Worm (Caenorhabditis elegans) whole organism, mixed stage, embryonic: ENCODE data around the gene atgp-2.

Experiments used
- M03D4.4 ChIP-seq: sonication (generic microtip); optimal IDR thresholded peaks from 2 replicates; lab custom pipeline; 2017; ENCODE audit warnings: mild to moderate bottlenecking, missing genetic modification characterization, missing compliant biosample characterization
- bed-3 ChIP-seq: fragments of 200-800 bp; sonication (Bioruptor generic); optimal IDR thresholded peaks from 3 replicates; lab custom pipeline; 2018; ENCODE audit warnings: mild to moderate bottlenecking, missing genetic modification characterization, moderate library complexity, missing compliant biosample characterization
- blmp-1 ChIP-seq: fragments of 150-350 bp; optimal IDR thresholded peaks from 2 replicates; lab custom pipeline; 2014; ENCODE audit warnings: missing biosample characterization, missing genetic modification characterization
- ceh-39 ChIP-seq: fragments of 150-350 bp; optimal IDR thresholded peaks from 2 replicates; lab custom pipeline; 2014; ENCODE audit warnings: missing biosample characterization, missing genetic modification characterization
- ceh-43 ChIP-seq: fragments of 200-800 bp; sonication (Bioruptor generic); optimal IDR thresholded peaks from 2 replicates; lab custom pipeline; 2018; ENCODE audit warnings: mild to moderate bottlenecking, missing genetic modification characterization, moderate library complexity, missing compliant biosample characterization
- ceh-83 ChIP-seq: fragments of 200-800 bp; sonication (Bioruptor generic); optimal IDR thresholded peaks from 2 replicates; lab custom pipeline; 2018; ENCODE audit warnings: mild to moderate bottlenecking, missing genetic modification characterization, missing compliant biosample characterization
- ces-1 ChIP-seq: fragments of 150-350 bp; optimal IDR thresholded peaks from 2 replicates; lab custom pipeline; 2014; ENCODE audit warnings: missing biosample characterization, missing genetic modification reagents, missing genetic modification characterization
- cnd-1 ChIP-seq: fragments of 200-800 bp; sonication (Bioruptor generic); optimal IDR thresholded peaks from 2 replicates; lab custom pipeline; 2018; ENCODE audit warnings: mild to moderate bottlenecking, missing genetic modification characterization, missing compliant biosample characterization
- drap-1 ChIP-seq: fragments of 200-800 bp; sonication (Bioruptor generic); optimal IDR thresholded peaks from 3 replicates; lab custom pipeline; 2018; ENCODE audit warnings: mild to moderate bottlenecking, missing genetic modification characterization, missing compliant biosample characterization
- elt-1 ChIP-seq: sonication (generic microtip); optimal IDR thresholded peaks from 2 replicates; lab custom pipeline; 2017; ENCODE audit warnings: missing genetic modification characterization, mild to moderate bottlenecking, missing compliant biosample characterization, antibody characterized with exemption, moderate library complexity, borderline replicate concordance; ENCODE audit not compliant: insufficient read depth
- flh-1 ChIP-seq: fragments of 200-800 bp; sonication (Bioruptor generic); optimal IDR thresholded peaks from 2 replicates; lab custom pipeline; 2018; ENCODE audit warnings: mild to moderate bottlenecking, missing genetic modification characterization, moderate library complexity, missing compliant biosample characterization
- ham-2 ChIP-seq: fragments of 200-800 bp; sonication (Bioruptor generic); optimal IDR thresholded peaks from 2 replicates; lab custom pipeline; 2018; ENCODE audit warnings: mild to moderate bottlenecking, missing genetic modification characterization, missing compliant biosample characterization
- lin-13 ChIP-seq: fragments of 150-350 bp; optimal IDR thresholded peaks from 2 replicates; lab custom pipeline; 2014; ENCODE audit warnings: missing biosample characterization, missing genetic modification characterization
- lin-32 ChIP-seq: fragments of 200-800 bp; sonication (Bioruptor generic); optimal IDR thresholded peaks from 2 replicates; lab custom pipeline; 2018; ENCODE audit warnings: mild to moderate bottlenecking, missing genetic modification characterization, missing compliant biosample characterization
- lsy-2 ChIP-seq: fragments of 150-350 bp; optimal IDR thresholded peaks from 2 replicates; lab custom pipeline; 2014; ENCODE audit warnings: missing biosample characterization, missing genetic modification characterization
- mab-5 ChIP-seq: fragments of 150-350 bp; optimal IDR thresholded peaks from 2 replicates; lab custom pipeline; 2014; ENCODE audit warnings: missing biosample characterization, missing genetic modification characterization
- mep-1 ChIP-seq: fragments of 150-350 bp; optimal IDR thresholded peaks from 2 replicates; lab custom pipeline; 2017; ENCODE audit warnings: missing biosample characterization, missing genetic modification reagents, missing genetic modification characterization, inconsistent platforms
- mls-2 ChIP-seq: sonication (generic microtip); optimal IDR thresholded peaks from 2 replicates; lab custom pipeline; 2016; ENCODE audit warnings: mild to moderate bottlenecking, missing genetic modification characterization, moderate library complexity, missing compliant biosample characterization
- nhr-12 ChIP-seq: fragments of 150-350 bp; optimal IDR thresholded peaks from 2 replicates; lab custom pipeline; 2014; ENCODE audit warnings: missing biosample characterization, missing genetic modification characterization
- nhr-2 ChIP-seq: fragments of 150-350 bp; optimal IDR thresholded peaks from 2 replicates; lab custom pipeline; 2014; ENCODE audit warnings: missing biosample characterization, missing genetic modification characterization
- nhr-237 ChIP-seq: fragments of 150-350 bp; optimal IDR thresholded peaks from 2 replicates; lab custom pipeline; 2014; ENCODE audit warnings: missing biosample characterization, missing genetic modification characterization
- nhr-28 ChIP-seq: fragments of 150-350 bp; optimal IDR thresholded peaks from 2 replicates; lab custom pipeline; 2014; ENCODE audit warnings: missing biosample characterization, missing genetic modification characterization
- pha-4 ChIP-seq: fragments of 150-350 bp; optimal IDR thresholded peaks from 2 replicates; lab custom pipeline; 2018; ENCODE audit warnings: missing biosample characterization, missing genetic modification reagents, missing genetic modification characterization
- sptf-1 ChIP-seq: sonication (generic microtip); optimal IDR thresholded peaks from 2 replicates; lab custom pipeline; 2017; ENCODE audit warnings: mild to moderate bottlenecking, missing genetic modification characterization, moderate library complexity, missing compliant biosample characterization
- tbx-8 ChIP-seq: fragments of 200-800 bp; sonication (Bioruptor generic); optimal IDR thresholded peaks from 2 replicates; lab custom pipeline; 2018; ENCODE audit warnings: mild to moderate bottlenecking, missing genetic modification characterization, moderate library complexity, missing compliant biosample characterization
- unc-120 ChIP-seq: sonication (generic microtip); optimal IDR thresholded peaks from 2 replicates; lab custom pipeline; 2017; ENCODE audit warnings: missing genetic modification characterization, missing compliant biosample characterization; ENCODE audit not compliant: poor library complexity, severe bottlenecking
- unc-39 ChIP-seq: fragments of 150-350 bp; optimal IDR thresholded peaks from 2 replicates; lab custom pipeline; 2014; ENCODE audit warnings: missing biosample characterization, missing genetic modification characterization
- zip-8 ChIP-seq: fragments of 150-350 bp; optimal IDR thresholded peaks from 2 replicates; lab custom pipeline; 2014; ENCODE audit warnings: missing biosample characterization, missing genetic modification characterization
- ztf-11 ChIP-seq: fragments of 150-350 bp; optimal IDR thresholded peaks from 2 replicates; lab custom pipeline; 2014; ENCODE audit warnings: missing biosample characterization, missing genetic modification characterization

atgp-2 gene

ce11 chrII:14616402-14616801, 27.5 kb downstream of the atgp-2 start:
- no peak for TF ChIP-seq drap-1 (GFP tag; lab: Kevin White, UChicago)
- no peak for TF ChIP-seq ham-2 (GFP tag; lab: Kevin White, UChicago)
- TF ChIP-seq cnd-1 (tag; lab: Kevin White, UChicago): no peak
- TF ChIP-seq ceh-83 (GFP tag; lab: Kevin White, UChicago): no peak
- TF ChIP-seq pha-4: no peak
- TF ChIP-seq sptf-1 (tag; lab: Kevin White, UChicago): no peak
- no peak for TF ChIP-seq mep-1 (tag; lab: Kevin White, UChicago)
- TF ChIP-seq nhr-237 (tag; lab: Kevin White, UChicago): no peak
- TF ChIP-seq flh-1 (GFP tag; lab: Kevin White, UChicago): no peak
- TF ChIP-seq ztf-11 (tag; lab: Kevin White, UChicago): no peak
- no peak for TF ChIP-seq nhr-12 (tag; lab: Kevin White, UChicago)
- no peak for TF ChIP-seq blmp-1
- no peak for TF ChIP-seq unc-39 (tag; lab: Kevin White, UChicago)
- TF ChIP-seq lin-32 (GFP tag; lab: Kevin White, UChicago): no peak
- TF ChIP-seq ceh-43 (GFP tag; lab: Kevin White, UChicago): no peak
- TF ChIP-seq zip-8 (tag; lab: Kevin White, UChicago): no peak
- no peak for TF ChIP-seq mls-2 (tag; lab: Kevin White, UChicago)
- no peak for TF ChIP-seq lin-13 (tag; lab: Kevin White, UChicago)
- no peak for TF ChIP-seq tbx-8 (GFP tag; lab: Kevin White, UChicago)
- no peak for TF ChIP-seq unc-120 (tag; lab: Kevin White, UChicago)

- TF ChIP-seq mls-2 (tag; lab: Kevin White, UChicago) (no peak), tbx-8 (GFP tag; lab: Kevin White, UChicago) (no peak), unc-120 (tag; lab: Kevin White, UChicago) (no peak), mab-5 (tag; lab: Kevin White, UChicago) (no peak), mep-1 (tag; lab: Kevin White, UChicago) (no peak), M03D4.4 (tag; lab: Kevin White, UChicago) (no peak), nhr-12 (tag; lab: Kevin White, UChicago) (no peak), lin-13 (tag; lab: Kevin White, UChicago) (no peak), nhr-28 (tag; lab: Kevin White, UChicago) (no peak), ces-1 (no peak), bed-3 (GFP tag; lab: Kevin White, UChicago) (no peak), blmp-1 (no peak), ceh-39 (tag; lab: Kevin White, UChicago) (no peak), nhr-2 (tag; lab: Kevin White, UChicago) (no peak)
- TF ChIP-seq, all 35 proteins: peak for 0
These were observed 28.1 kb downstream of the atgp-2 start, which contains the start of gene mltn-9 for ce11 chrII:14615735-14616134. mltn-9 (plus strand) TSS chrII:14616035.

- no peak for TF ChIP-seq mep-1 (tag; lab: Kevin White, UChicago)
- peak; percentile 31 for TF ChIP-seq ham-2 (GFP tag; lab: Kevin White, UChicago)
- peak; percentile 52 for TF ChIP-seq elt-1 (tag; lab: Kevin White, UChicago)
These were observed 32.6 kb downstream of the atgp-2 start for ce11 chrII:14611307-14611706.

- TF ChIP-seq M03D4.4 (tag; lab: Kevin White, UChicago) (no peak), ceh-83 (GFP tag; lab: Kevin White, UChicago) (no peak), tbx-8 (GFP tag; lab: Kevin White, UChicago) (no peak), ceh-43 (GFP tag; lab: Kevin White, UChicago) (no peak), ztf-11 (tag; lab: Kevin White, UChicago) (no peak), elt-1 (tag; lab: Kevin White, UChicago) (no peak), lsy-2 (tag; lab: Kevin White, UChicago) (no peak), cnd-1 (tag; lab: Kevin White, UChicago) (no peak), mab-5 (tag; lab: Kevin White, UChicago) (no peak), nhr-28 (tag; lab: Kevin White, UChicago) (no peak), ceh-39 (tag; lab: Kevin White, UChicago) (no peak), blmp-1 (no peak), pha-4 (no peak)
These were observed 33.3 kb downstream of the atgp-2 start for ce11 chrII:14610492-14611142.
